Worm (Caenorhabditis elegans) whole organism, early embryonic: ENCODE data around the gene W10G11.2.

Experiments
- aly-1 ChIP-seq: sonication (generic microtip); optimal IDR thresholded peaks from 2 replicates; lab custom pipeline; 2016; ENCODE audit warnings: missing genetic modification characterization, missing compliant biosample characterization
- ama-1 ChIP-seq: fragments of 150-350 bp; optimal IDR thresholded peaks from 2 replicates; lab custom pipeline; 2014
- ceh-13 ChIP-seq: fragments of 200-800 bp; sonication (Bioruptor generic); optimal IDR thresholded peaks from 2 replicates; lab custom pipeline; 2018; ENCODE audit warnings: mild to moderate bottlenecking, missing genetic modification characterization, missing compliant biosample characterization
- ceh-36 ChIP-seq: sonication (generic microtip); optimal IDR thresholded peaks from 2 replicates; lab custom pipeline; 2016; ENCODE audit warnings: missing genetic modification characterization, inconsistent platforms, missing compliant biosample characterization
- ets-7 ChIP-seq: sonication (generic microtip); optimal IDR thresholded peaks from 2 replicates; lab custom pipeline; 2016; ENCODE audit warnings: missing genotype, missing genetic modification characterization, missing compliant biosample characterization
- scrt-1 ChIP-seq: fragments of 200-800 bp; sonication (Bioruptor generic); IDR thresholded peaks from 2 replicates; pipeline ENCODE4 v1.3.6; 2022; ENCODE audit warnings: missing genetic modification characterization, missing compliant biosample characterization
- tbx-11 ChIP-seq: fragments of 200-800 bp; sonication (Bioruptor generic); IDR thresholded peaks from 2 replicates; pipeline ENCODE4 v1.3.6; 2022; ENCODE audit warnings: missing genetic modification characterization, missing compliant biosample characterization
- tra-4 ChIP-seq: sonication (generic microtip); optimal IDR thresholded peaks from 2 replicates; lab custom pipeline; 2017; ENCODE audit warnings: missing genetic modification characterization, missing compliant biosample characterization

DNA sequence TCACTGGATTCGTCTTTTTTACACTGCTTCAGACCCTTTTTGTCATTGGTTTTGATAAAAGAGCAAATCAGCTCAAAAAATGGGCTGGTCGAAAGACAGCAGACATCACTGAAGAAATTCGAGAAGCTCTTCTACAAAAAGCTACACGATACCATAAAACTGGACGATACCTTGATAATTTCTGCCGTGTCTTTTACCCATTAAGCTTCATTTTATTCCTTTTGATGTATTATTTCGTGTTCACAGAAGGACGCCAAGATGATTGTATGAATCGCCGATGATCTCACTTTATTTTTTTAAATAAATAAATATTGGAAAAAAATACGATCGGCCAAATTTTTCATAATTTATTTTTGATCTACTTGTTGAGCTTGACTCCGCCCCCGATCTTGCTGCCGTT, 5.6 kb upstream of the W10G11.2 start:
- TF ChIP-seq ama-1 (lab: Kevin White, UChicago) (no peak), ceh-36 (tag; lab: Kevin White, UChicago) (no peak), scrt-1 (no peak), ceh-13 (GFP tag; lab: Kevin White, UChicago) (no peak), aly-1 (tag; lab: Kevin White, UChicago) (no peak), ets-7 (tag; lab: Kevin White, UChicago) (no peak), tra-4 (tag; lab: Kevin White, UChicago) (no peak), tbx-11 (GFP tag; lab: Robert Waterston, UW) (no peak)
